Fruit fly (Drosophila melanogaster) whole organism, wandering third instar larva: ENCODE measurements around the gene Dscam3.

Source experiments
- Abd-B ChIP-seq: fragments of >200 bp; optimal IDR thresholded peaks from 2 replicates; lab custom pipeline; 2017; ENCODE audit warnings: missing biosample characterization, missing genetic modification characterization
- CG32264 ChIP-seq: fragments of 200-800 bp; sonication (Bioruptor generic); optimal IDR thresholded peaks from 2 replicates; lab custom pipeline; 2016; ENCODE audit warnings: missing biosample characterization, missing genetic modification characterization
- CrebA ChIP-seq: fragments of 200-800 bp; sonication (Bioruptor generic); optimal IDR thresholded peaks from 2 replicates; lab custom pipeline; 2016; ENCODE audit warnings: missing biosample characterization, mild to moderate bottlenecking, missing genetic modification characterization, borderline replicate concordance
- Dfd ChIP-seq: fragments of >200 bp; optimal IDR thresholded peaks from 2 replicates; lab custom pipeline; 2017; ENCODE audit warnings: missing biosample characterization, missing genetic modification characterization
- Dif ChIP-seq: fragments of 200-275, 200-300 bp; sonication (Bioruptor generic); optimal IDR thresholded peaks from 2 replicates; lab custom pipeline; 2018; ENCODE audit warnings: missing biosample characterization, missing genetic modification characterization; ENCODE audit not compliant: partially characterized antibody
- GATAd ChIP-seq: sonication (Bioruptor generic); optimal IDR thresholded peaks from 2 replicates; lab custom pipeline; 2016; ENCODE audit warnings: missing biosample characterization, missing genetic modification characterization
- HLH106 ChIP-seq: fragments of 200-800 bp; optimal IDR thresholded peaks from 3 replicates; lab custom pipeline; 2019; ENCODE audit warnings: missing biosample characterization, mild to moderate bottlenecking, missing genetic modification characterization, moderate library complexity
- Hr83 ChIP-seq: fragments of 200-300 bp; sonication (Bioruptor generic); optimal IDR thresholded peaks from 2 replicates; lab custom pipeline; 2016; ENCODE audit warnings: missing biosample characterization, mild to moderate bottlenecking, missing genetic modification characterization, moderate library complexity; ENCODE audit not compliant: poor library complexity, severe bottlenecking
- Jra ChIP-seq: sonication (Bioruptor generic); optimal IDR thresholded peaks from 2 replicates; lab custom pipeline; 2016; ENCODE audit warnings: missing biosample characterization, missing genetic modification characterization
- Myc ChIP-seq: fragments of >200 bp; optimal IDR thresholded peaks from 2 replicates; lab custom pipeline; 2017
- N ChIP-seq: fragments of >200 bp; optimal IDR thresholded peaks from 2 replicates; lab custom pipeline; 2018; ENCODE audit warnings: missing biosample characterization, missing external identifiers, missing genetic modification characterization
- OdsH ChIP-seq: fragments of 200-800 bp; sonication (Bioruptor generic); optimal IDR thresholded peaks from 2 replicates; lab custom pipeline; 2016; ENCODE audit warnings: missing biosample characterization, mild to moderate bottlenecking, missing genetic modification characterization
- Rel ChIP-seq, 2 experiments: fragments of 200-800 bp; sonication (Bioruptor generic) in 1 of 2; optimal IDR thresholded peaks; 2 replicates in 1 of 2; 3 replicates in 1 of 2; lab custom pipeline; 2016 to 2019; ENCODE audit warnings: mild to moderate bottlenecking in 2 of 2, missing biosample characterization in 2 of 2, missing genetic modification characterization in 2 of 2, moderate library complexity in 1 of 2
- Sp1 ChIP-seq: fragments of 200-800 bp; sonication (Bioruptor generic); optimal IDR thresholded peaks from 3 replicates; lab custom pipeline; 2019; ENCODE audit warnings: missing biosample characterization, mild to moderate bottlenecking, missing genetic modification characterization, moderate library complexity
- br ChIP-seq: fragments of 200-800 bp; sonication (Bioruptor generic); optimal IDR thresholded peaks from 2 replicates; lab custom pipeline; 2016; ENCODE audit warnings: missing biosample characterization, missing genetic modification characterization
- brk ChIP-seq: fragments of 200-800 bp; sonication (Bioruptor generic); optimal IDR thresholded peaks from 2 replicates; lab custom pipeline; 2016; ENCODE audit warnings: missing biosample characterization, mild to moderate bottlenecking, missing genetic modification characterization
- dl ChIP-seq, 2 experiments: fragments of 175-275, 200-275 bp in 1 of 2; fragments of 200-275 bp in 1 of 2; sonication (Bioruptor generic); optimal IDR thresholded peaks; lab custom pipeline; 2018; ENCODE audit warnings: mild to moderate bottlenecking in 2 of 2, missing biosample characterization in 2 of 2, missing genetic modification characterization in 2 of 2, moderate library complexity in 2 of 2; ENCODE audit not compliant: partially characterized antibody in 2 of 2, insufficient read depth in 1 of 2
- dmrt93B ChIP-seq: fragments of 200-800 bp; sonication (Bioruptor generic); optimal IDR thresholded peaks from 2 replicates; lab custom pipeline; 2018; ENCODE audit warnings: missing biosample characterization, mild to moderate bottlenecking, missing genetic modification characterization
- dsf ChIP-seq: sonication (Bioruptor generic); optimal IDR thresholded peaks from 2 replicates; lab custom pipeline; 2016; ENCODE audit warnings: missing biosample characterization, missing genetic modification characterization, borderline replicate concordance
- ey ChIP-seq: fragments of 200-800 bp; sonication (Bioruptor generic); optimal IDR thresholded peaks from 2 replicates; lab custom pipeline; 2016; ENCODE audit warnings: missing biosample characterization, missing genetic modification characterization
- h ChIP-seq: fragments of 200-800 bp; sonication (Bioruptor generic); optimal IDR thresholded peaks from 3 replicates; lab custom pipeline; 2016; ENCODE audit warnings: missing biosample characterization, mild to moderate bottlenecking, missing genetic modification characterization
- jim ChIP-seq: fragments of 175-275, 200-325 bp; sonication (Bioruptor generic); optimal IDR thresholded peaks from 2 replicates; lab custom pipeline; 2016; ENCODE audit warnings: missing biosample characterization, mild to moderate bottlenecking, missing genetic modification characterization
- pan ChIP-seq: fragments of >200 bp; optimal IDR thresholded peaks from 2 replicates; lab custom pipeline; 2017
- rgr ChIP-seq: fragments of 200-800 bp; sonication (Bioruptor generic); optimal IDR thresholded peaks from 3 replicates; lab custom pipeline; 2016; ENCODE audit warnings: missing biosample characterization, mild to moderate bottlenecking, missing genetic modification characterization
- usp ChIP-seq: fragments of >200 bp; optimal IDR thresholded peaks from 2 replicates; lab custom pipeline; 2017; ENCODE audit warnings: missing biosample characterization, missing genetic modification characterization
- woc ChIP-seq: sonication (Bioruptor generic); optimal IDR thresholded peaks from 2 replicates; lab custom pipeline; 2016; ENCODE audit warnings: missing biosample characterization, mild to moderate bottlenecking, missing genetic modification characterization

Dscam3 gene

DNA sequence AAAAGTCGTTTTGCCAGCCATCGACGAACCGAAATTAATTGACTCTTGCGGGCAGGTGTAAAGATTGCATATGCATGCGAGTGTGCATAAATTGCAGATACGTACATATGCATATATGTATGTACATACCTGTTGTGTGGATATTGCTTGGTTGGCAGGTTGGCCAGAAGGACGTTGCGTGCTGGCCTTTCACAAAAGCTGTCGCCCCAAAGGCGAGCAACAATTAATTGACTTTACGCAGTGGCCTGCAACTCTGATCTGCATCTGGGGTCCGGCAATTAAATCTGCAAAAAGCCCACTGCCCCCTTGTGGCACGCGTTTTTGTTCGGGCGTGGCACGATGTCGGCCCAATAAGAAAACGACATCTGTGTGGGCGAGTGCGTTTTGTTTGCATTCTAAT lies 72.3 kb downstream of the Dscam3 start:
- TF ChIP-seq CG32264 (GFP tag; lab: Kevin White, UChicago) (no peak), Rel (GFP tag; optimal IDR thresholded peaks at IDR 0.05; lab: Kevin White, UChicago) (no peak), Rel (tag; optimal IDR thresholded peaks at IDR 0.05; lab: Kevin White, UChicago) (no peak), dsf (GFP tag; lab: Kevin White, UChicago) (no peak), dl (GFP tag; optimal IDR thresholded peaks at IDR 0.05; lab: Kevin White, UChicago; ENCODE audit: insufficient read depth in 1 of 2, partially characterized antibody in 2 of 2) (no peak), OdsH (no peak), Sp1 (GFP tag; lab: Kevin White, UChicago) (no peak), Dif (GFP tag; lab: Kevin White, UChicago) (no peak), woc (GFP tag; lab: Kevin White, UChicago) (no peak)

DNA sequence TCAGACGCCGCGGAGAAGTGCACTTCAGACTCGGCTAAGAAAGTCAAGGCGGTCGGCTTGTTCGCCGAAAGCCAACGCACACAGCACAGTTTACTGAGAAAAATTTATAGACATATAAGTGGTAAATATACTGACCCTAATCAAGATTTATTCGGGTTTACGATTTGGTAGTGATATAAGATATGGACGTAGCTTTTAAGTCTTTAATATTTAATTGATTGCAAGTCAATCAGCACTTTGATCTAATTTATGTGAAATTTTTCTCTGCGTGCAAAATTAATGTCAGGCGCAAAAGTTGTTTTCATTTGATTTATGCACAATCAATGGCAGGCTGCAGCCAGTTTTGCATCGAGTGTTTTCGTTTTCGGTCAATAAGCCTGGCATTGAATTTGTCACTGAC lies 75.0 kb downstream of the Dscam3 start:
- no peak for TF ChIP-seq Dif (GFP tag; lab: Kevin White, UChicago)
- TF ChIP-seq jim (GFP tag; lab: Kevin White, UChicago) = no peak
- no peak for TF ChIP-seq HLH106 (tag; lab: Kevin White, UChicago)
- no peak for TF ChIP-seq N (GFP tag; lab: Kevin White, UChicago)
- TF ChIP-seq OdsH = no peak
- no peak for TF ChIP-seq pan (lab: Kevin White, UChicago)
- TF ChIP-seq GATAd (GFP tag; lab: Kevin White, UChicago) = no peak
- no peak for TF ChIP-seq Dfd
- TF ChIP-seq Abd-B (GFP tag; lab: Kevin White, UChicago) = no peak

DNA sequence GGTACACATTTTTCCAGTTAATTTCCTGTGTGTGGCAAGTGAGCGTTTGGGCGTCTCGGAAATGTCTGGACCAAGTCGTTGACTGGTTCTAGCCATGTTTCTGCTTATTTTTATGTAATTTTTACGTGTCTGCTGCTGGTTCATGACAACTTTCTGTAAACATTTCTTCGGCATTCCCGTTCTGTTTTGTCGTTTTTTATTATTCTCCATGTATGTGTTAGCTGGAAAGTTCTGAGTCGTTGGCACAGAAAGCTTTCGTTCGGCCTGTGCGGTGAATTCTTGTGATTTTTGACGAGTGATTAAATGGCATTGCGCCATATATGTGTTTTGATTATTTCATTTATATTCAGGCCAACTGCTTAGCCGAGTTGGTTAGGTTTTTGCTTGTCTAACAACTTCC lies 79.2 kb downstream of the Dscam3 start:
- TF ChIP-seq HLH106 (tag; lab: Kevin White, UChicago) = no peak
- TF ChIP-seq Hr83 (GFP tag; lab: Kevin White, UChicago) = no peak
- no peak for TF ChIP-seq Myc (lab: Kevin White, UChicago)
- TF ChIP-seq ey (GFP tag; lab: Kevin White, UChicago) = no peak
- no peak for TF ChIP-seq brk
- TF ChIP-seq dsf (GFP tag; lab: Kevin White, UChicago) = no peak
- no peak for TF ChIP-seq Jra (GFP tag; lab: Kevin White, UChicago)
- TF ChIP-seq dmrt93B (GFP tag; lab: Kevin White, UChicago) = no peak
- no peak for TF ChIP-seq rgr (GFP tag; lab: Kevin White, UChicago)

DNA sequence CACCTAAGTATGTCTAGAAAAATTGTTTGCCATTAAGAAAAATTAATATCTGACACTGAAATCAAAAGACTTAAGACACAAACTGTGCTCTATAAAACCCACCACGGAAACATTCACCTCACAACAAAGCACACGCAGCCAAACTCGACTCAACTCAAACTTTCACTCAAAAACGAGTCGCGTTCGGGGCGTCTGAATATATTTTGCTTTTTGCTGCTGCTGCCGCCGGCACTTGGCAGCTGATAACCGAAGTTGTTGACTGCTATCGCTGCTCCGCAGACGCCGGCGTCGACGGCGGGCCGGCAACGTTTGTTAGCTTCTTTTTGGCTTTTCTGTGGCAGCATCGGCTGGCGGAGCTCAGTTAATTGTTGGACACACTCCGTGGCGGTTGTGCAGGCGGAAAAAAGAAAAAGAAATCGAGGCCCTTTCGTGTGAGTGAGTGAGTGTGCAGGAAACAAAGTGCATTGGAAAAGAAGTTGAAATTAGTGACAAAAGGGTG lies 80.0 kb downstream of the Dscam3 start, which contains the start of gene cysu:
Gene cysu, plus strand, starts transcription at position 352 of the 499 bp plus-strand sequence.
- TF ChIP-seq Abd-B (GFP tag; lab: Kevin White, UChicago) (no peak), br (GFP tag; lab: Kevin White, UChicago) (no peak), dmrt93B (GFP tag; lab: Kevin White, UChicago) (no peak), woc (GFP tag; lab: Kevin White, UChicago) (no peak), CrebA (GFP tag; lab: Kevin White, UChicago) (no peak), usp (no peak), h (GFP tag; lab: Kevin White, UChicago) (no peak), Myc (lab: Kevin White, UChicago) (no peak), Hr83 (GFP tag; lab: Kevin White, UChicago) (no peak)
